Fruit fly (Drosophila melanogaster) whole organism, embryonic: ENCODE data around the gene CG5910.

Experiments
- Atf6 ChIP-seq: fragments of 200-800 bp; sonication (Bioruptor generic); IDR thresholded peaks from 2 replicates; pipeline ENCODE4 v1.3.6; 2022; ENCODE audit warnings: missing biosample characterization, missing genetic modification characterization
- CG10147 ChIP-seq: fragments of 200-800 bp; sonication (Bioruptor generic); optimal IDR thresholded peaks from 2 replicates; lab custom pipeline; 2019; ENCODE audit warnings: missing biosample characterization, mild to moderate bottlenecking, missing genetic modification characterization, moderate library complexity
- CG10959 ChIP-seq: fragments of 200-800 bp; sonication (Bioruptor generic); IDR thresholded peaks from 2 replicates; pipeline ENCODE4 v1.3.6; 2022; ENCODE audit warnings: missing biosample characterization, missing genetic modification characterization
- CG11085 ChIP-seq: fragments of 200-800 bp; sonication (Bioruptor generic); IDR thresholded peaks from 2 replicates; pipeline ENCODE4 v1.3.6; 2022; ENCODE audit warnings: missing biosample characterization, missing genetic modification characterization
- CG12104 ChIP-seq: fragments of 200-800 bp; sonication (Bioruptor generic); optimal IDR thresholded peaks from 3 replicates; lab custom pipeline; 2016; ENCODE audit warnings: missing biosample characterization, missing genetic modification characterization
- CG13775 ChIP-seq: fragments of 200-800 bp; sonication (Bioruptor generic); optimal IDR thresholded peaks from 3 replicates; lab custom pipeline; 2017; ENCODE audit warnings: missing biosample characterization, mild to moderate bottlenecking, missing genetic modification characterization
- CG15696 ChIP-seq: fragments of 200-800 bp; sonication (Bioruptor generic); optimal IDR thresholded peaks from 2 replicates; lab custom pipeline; 2019; ENCODE audit warnings: missing biosample characterization, mild to moderate bottlenecking, missing genetic modification characterization, moderate library complexity
- CG17568 ChIP-seq: fragments of 200-800 bp; sonication (Bioruptor generic); optimal IDR thresholded peaks from 2 replicates; lab custom pipeline; 2018; ENCODE audit warnings: missing biosample characterization, mild to moderate bottlenecking, missing genetic modification characterization, moderate library complexity
- CG18619 ChIP-seq: fragments of 200-800 bp; sonication (Bioruptor generic); optimal IDR thresholded peaks from 3 replicates; lab custom pipeline; 2017; ENCODE audit warnings: missing biosample characterization, mild to moderate bottlenecking, missing genetic modification characterization
- CG18764 ChIP-seq: fragments of 200-800 bp; sonication (Bioruptor generic); optimal IDR thresholded peaks from 3 replicates; lab custom pipeline; 2016; ENCODE audit warnings: missing biosample characterization, missing genetic modification characterization
- CG2712 ChIP-seq: fragments of 200-800 bp; optimal IDR thresholded peaks from 3 replicates; lab custom pipeline; 2019; ENCODE audit warnings: missing biosample characterization, mild to moderate bottlenecking, missing genetic modification characterization, moderate library complexity
- CG30403 ChIP-seq: fragments of 200-800 bp; sonication (Bioruptor generic); optimal IDR thresholded peaks from 3 replicates; lab custom pipeline; 2016; ENCODE audit warnings: missing biosample characterization, missing genetic modification characterization
- CG31388 ChIP-seq: fragments of 200-800 bp; sonication (Bioruptor generic); optimal IDR thresholded peaks from 2 replicates; lab custom pipeline; 2016; ENCODE audit warnings: missing biosample characterization, missing genetic modification characterization
- CG32532 ChIP-seq: fragments of 200-800 bp; sonication (Bioruptor generic); IDR thresholded peaks from 2 replicates; pipeline ENCODE4 v1.3.6; 2022; ENCODE audit warnings: missing biosample characterization, missing genetic modification characterization
- CG33213 ChIP-seq: fragments of 200-800 bp; sonication (Bioruptor generic); optimal IDR thresholded peaks from 3 replicates; lab custom pipeline; 2016; ENCODE audit warnings: missing biosample characterization, missing genetic modification characterization
- CG3726 ChIP-seq: fragments of 200-800 bp; sonication (Bioruptor generic); IDR thresholded peaks from 3 replicates; pipeline ENCODE4, ENCODE4 v1.3.6; 2022; ENCODE audit warnings: missing biosample characterization, missing genetic modification characterization
- CG3838 ChIP-seq: fragments of 200-800 bp; sonication (Bioruptor generic); optimal IDR thresholded peaks from 3 replicates; lab custom pipeline; 2016; ENCODE audit warnings: missing biosample characterization, missing genetic modification characterization
- CG3995 ChIP-seq: fragments of 200-800 bp; sonication (Bioruptor generic); optimal IDR thresholded peaks from 3 replicates; lab custom pipeline; 2016; ENCODE audit warnings: missing biosample characterization, missing genetic modification characterization
- CG4360 ChIP-seq: fragments of 200-800 bp; sonication (Bioruptor generic); IDR thresholded peaks from 2 replicates; pipeline ENCODE4 v1.3.6; 2022; ENCODE audit warnings: missing biosample characterization, missing genetic modification characterization
- CG4404 ChIP-seq: fragments of 200-800 bp; sonication (Bioruptor generic); IDR thresholded peaks from 2 replicates; pipeline ENCODE4 v1.3.6; 2022; ENCODE audit warnings: missing biosample characterization, missing genetic modification characterization
- CG4617 ChIP-seq: fragments of 200-800 bp; sonication (Bioruptor generic); optimal IDR thresholded peaks from 3 replicates; lab custom pipeline; 2016; ENCODE audit warnings: missing biosample characterization, missing genetic modification characterization, borderline replicate concordance
- CG4730 ChIP-seq: fragments of 200-800 bp; sonication (Bioruptor generic); IDR thresholded peaks from 2 replicates; pipeline ENCODE4 v1.3.6; 2022; ENCODE audit warnings: missing biosample characterization, missing genetic modification characterization
- CG7928 ChIP-seq: fragments of 200-800 bp; sonication (Bioruptor generic); optimal IDR thresholded peaks from 2 replicates; lab custom pipeline; 2017; ENCODE audit warnings: missing biosample characterization, mild to moderate bottlenecking, missing genetic modification characterization
- CG8359 ChIP-seq: fragments of 200-800 bp; sonication (Bioruptor generic); optimal IDR thresholded peaks from 2 replicates; lab custom pipeline; 2017; ENCODE audit warnings: missing biosample characterization, mild to moderate bottlenecking, missing genetic modification characterization, borderline replicate concordance
- Camta ChIP-seq: fragments of 200-800 bp; sonication (Bioruptor generic); optimal IDR thresholded peaks from 2 replicates; lab custom pipeline; 2016; ENCODE audit warnings: missing biosample characterization, missing genetic modification characterization
- Dek ChIP-seq: fragments of 200-800 bp; sonication (Bioruptor generic); optimal IDR thresholded peaks from 3 replicates; lab custom pipeline; 2019; ENCODE audit warnings: missing biosample characterization, mild to moderate bottlenecking, missing genetic modification characterization, moderate library complexity
- Dip3 ChIP-seq: fragments of 200-800 bp; sonication (Bioruptor generic); optimal IDR thresholded peaks from 3 replicates; lab custom pipeline; 2016; ENCODE audit warnings: missing biosample characterization, missing genetic modification characterization
- Doc3 ChIP-seq: fragments of 200-800 bp; sonication (Bioruptor generic); IDR thresholded peaks from 3 replicates; pipeline ENCODE4 v1.3.6; 2022; ENCODE audit warnings: missing biosample characterization, missing genetic modification characterization; ENCODE audit not compliant: partially characterized antibody
- GATAe ChIP-seq: fragments of 200-800 bp; sonication (Bioruptor generic); conservative IDR thresholded peaks from 2 replicates; pipeline ENCODE4 v1.3.6; 2022; ENCODE audit warnings: missing biosample characterization, missing genetic modification characterization
- Kr ChIP-seq: fragments of 200-800 bp; sonication (Bioruptor generic); optimal IDR thresholded peaks from 2 replicates; lab custom pipeline; 2017; ENCODE audit warnings: missing biosample characterization, mild to moderate bottlenecking, missing genetic modification characterization
- NC2α ChIP-seq: fragments of 200-800 bp; sonication (Bioruptor generic); optimal IDR thresholded peaks from 2 replicates; lab custom pipeline; 2016; ENCODE audit warnings: missing biosample characterization, missing genetic modification characterization
- NC2β ChIP-seq: fragments of 200-800 bp; sonication (Bioruptor generic); optimal IDR thresholded peaks from 2 replicates; lab custom pipeline; 2016; ENCODE audit warnings: missing biosample characterization, missing genetic modification characterization
- Neu2 ChIP-seq: fragments of 200-800 bp; sonication (Bioruptor generic); optimal IDR thresholded peaks from 3 replicates; lab custom pipeline; 2016; ENCODE audit warnings: missing biosample characterization, missing genetic modification characterization, borderline replicate concordance
- Nf-YC ChIP-seq: fragments of 200-800 bp; optimal IDR thresholded peaks from 3 replicates; lab custom pipeline; 2019; ENCODE audit warnings: missing biosample characterization, mild to moderate bottlenecking, missing genetic modification characterization, moderate library complexity
- Sox100B ChIP-seq: fragments of 200-800 bp; sonication (Bioruptor generic); optimal IDR thresholded peaks from 3 replicates; lab custom pipeline; 2018; ENCODE audit warnings: missing biosample characterization, mild to moderate bottlenecking, missing genetic modification characterization
- abd-A ChIP-seq: fragments of 200-800 bp; sonication (Bioruptor generic); optimal IDR thresholded peaks from 3 replicates; lab custom pipeline; 2019; ENCODE audit warnings: missing biosample characterization, mild to moderate bottlenecking, missing genetic modification characterization, moderate library complexity
- ash1 ChIP-seq: fragments of 200-800 bp; sonication (Bioruptor generic); optimal IDR thresholded peaks from 2 replicates; lab custom pipeline; 2018; ENCODE audit warnings: missing biosample characterization, mild to moderate bottlenecking, missing genetic modification characterization
- bcd ChIP-seq: fragments of 200-800 bp; sonication (Bioruptor generic); optimal IDR thresholded peaks from 2 replicates; lab custom pipeline; 2017; ENCODE audit warnings: missing biosample characterization, mild to moderate bottlenecking, missing genetic modification characterization
- btn ChIP-seq: fragments of 200-800 bp; sonication (Bioruptor generic); optimal IDR thresholded peaks from 2 replicates; lab custom pipeline; 2016; ENCODE audit warnings: missing biosample characterization, missing genetic modification characterization
- chif ChIP-seq, 2 experiments: fragments of 200-800 bp; sonication (Bioruptor generic); optimal IDR thresholded peaks; 3 replicates each; lab custom pipeline; 2016; ENCODE audit warnings: missing biosample characterization in 2 of 2, missing genetic modification characterization in 2 of 2
- crc ChIP-seq: fragments of 200-800 bp; sonication (Bioruptor generic); optimal IDR thresholded peaks from 2 replicates; lab custom pipeline; 2016; ENCODE audit warnings: missing biosample characterization, missing genetic modification characterization
- gfzf ChIP-seq: fragments of 200-800 bp; sonication (Bioruptor generic); optimal IDR thresholded peaks from 2 replicates; lab custom pipeline; 2016; ENCODE audit warnings: missing biosample characterization, mild to moderate bottlenecking, missing genetic modification characterization, moderate library complexity
- grn ChIP-seq: fragments of 200-800 bp; sonication (Bioruptor generic); optimal IDR thresholded peaks from 3 replicates; lab custom pipeline; 2017; ENCODE audit warnings: missing biosample characterization, missing genetic modification characterization
- hth ChIP-seq: fragments of >200 bp; optimal IDR thresholded peaks from 2 replicates; lab custom pipeline; 2017; ENCODE audit warnings: inconsistent platforms
- ind ChIP-seq: fragments of 200-800 bp; sonication (Bioruptor generic); optimal IDR thresholded peaks from 3 replicates; lab custom pipeline; 2016; ENCODE audit warnings: missing biosample characterization, missing genetic modification characterization
- pros ChIP-seq: fragments of 200-800 bp; sonication (Bioruptor generic); optimal IDR thresholded peaks from 3 replicates; lab custom pipeline; 2019; ENCODE audit warnings: missing biosample characterization, mild to moderate bottlenecking, missing genetic modification characterization, moderate library complexity
- sisA ChIP-seq: fragments of 200-800 bp; sonication (Bioruptor generic); IDR thresholded peaks from 2 replicates; pipeline ENCODE4 v1.3.6; 2022; ENCODE audit warnings: missing biosample characterization, missing genetic modification characterization
- tio ChIP-seq: fragments of 200-800 bp; sonication (Bioruptor generic); optimal IDR thresholded peaks from 2 replicates; lab custom pipeline; 2017; ENCODE audit warnings: missing biosample characterization, missing genetic modification characterization, inconsistent platforms
- zfh1 ChIP-seq: fragments of 200-800 bp; sonication (Bioruptor generic); IDR thresholded peaks from 3 replicates; pipeline ENCODE4 v1.3.6; 2022; ENCODE audit warnings: missing biosample characterization, missing genetic modification characterization

Gene CG5910

dm6 chr3L:20452813-20453682 lies 10.8 kb downstream of the CG5910 start, which contains the start of gene CG5199 (continued):
- no peak for TF ChIP-seq NC2β (GFP tag; lab: Kevin White, UChicago)
- TF ChIP-seq bcd, result peak; percentile 77
- peak; percentile 69 for TF ChIP-seq Sox100B (GFP tag; lab: Kevin White, UChicago)
- no peak for TF ChIP-seq btn (GFP tag; lab: Kevin White, UChicago)
- TF ChIP-seq Dip3 (GFP tag; lab: Kevin White, UChicago), result peak; percentile 24
- peak; percentile 58 for TF ChIP-seq Camta (GFP tag; lab: Kevin White, UChicago)
- TF ChIP-seq CG30403 (GFP tag; lab: Kevin White, UChicago), result peak; percentile 83
- peak; percentile 69; the same call in 1 of the 2 replicates for TF ChIP-seq CG4404 (GFP tag; lab: Robert Waterston, UW)
- TF ChIP-seq CG3995 (GFP tag; lab: Kevin White, UChicago), result peak; percentile 19
- peak; percentile 75 for TF ChIP-seq CG15696 (tag; lab: Kevin White, UChicago)
- TF ChIP-seq CG4730, result peak; percentile 54
- TF ChIP-seq CG18619 (GFP tag; lab: Kevin White, UChicago), result peak; percentile 55
- peak; percentile 59 for TF ChIP-seq Dek (tag; lab: Kevin White, UChicago)
- no peak for TF ChIP-seq CG17568 (GFP tag; lab: Kevin White, UChicago)
- TF ChIP-seq sisA (GFP tag; lab: Robert Waterston, UW), result peak; percentile 49
- TF ChIP-seq CG13775 (GFP tag; lab: Kevin White, UChicago), result peak; percentile 85
- peak; percentile 85 for TF ChIP-seq CG2712 (tag; lab: Kevin White, UChicago)
- TF ChIP-seq chif (GFP tag; optimal IDR thresholded peaks at IDR 0.05; lab: Kevin White, UChicago), result peak in 1 of 2 experiments; percentile 29
- no peak for TF ChIP-seq abd-A
- TF ChIP-seq ind (GFP tag; lab: Kevin White, UChicago), result peak; percentile 78
- 0 out of 2 replicates have a peak, but pooled peaks have one; percentile 45 for TF ChIP-seq CG11085 (GFP tag; lab: Robert Waterston, UW)
- no peak for TF ChIP-seq crc
- no peak for TF ChIP-seq CG10959 (GFP tag; lab: Robert Waterston, UW)
- no peak for TF ChIP-seq NC2α (GFP tag; lab: Kevin White, UChicago)
- TF ChIP-seq tio (GFP tag; lab: Kevin White, UChicago), result peak; percentile 67
- peak; percentile 40 for TF ChIP-seq CG8359 (GFP tag; lab: Kevin White, UChicago)
- TF ChIP-seq CG12104, result peak; percentile 49
- no peak for TF ChIP-seq grn (GFP tag; lab: Kevin White, UChicago)
- TF ChIP-seq Neu2 (GFP tag; lab: Kevin White, UChicago), result no peak
- peak; percentile 75 for TF ChIP-seq Nf-YC
- TF ChIP-seq CG3726, result 0 out of 3 replicates have a peak, but pooled peaks have one; percentile 58
- TF ChIP-seq Atf6, result no peak
- peak; percentile 77 for TF ChIP-seq Doc3 (GFP tag; lab: Robert Waterston, UW)
- TF ChIP-seq CG3838 (GFP tag; lab: Kevin White, UChicago), result no peak
- peak; percentile 12 for TF ChIP-seq CG33213 (GFP tag; lab: Kevin White, UChicago)
- TF ChIP-seq GATAe (GFP tag; lab: Robert Waterston, UW), result no peak
- TF ChIP-seq CG4360 (GFP tag; lab: Robert Waterston, UW), result no peak
- peak; percentile 62; the same call in 1 of the 3 replicates for TF ChIP-seq zfh1
- no peak for TF ChIP-seq hth (lab: Kevin White, UChicago)
- peak; percentile 33 for TF ChIP-seq gfzf
- no peak for TF ChIP-seq CG10147 (GFP tag; lab: Kevin White, UChicago)
- TF ChIP-seq CG18764 (GFP tag; lab: Kevin White, UChicago), result no peak
- peak; percentile 56 for TF ChIP-seq CG31388 (GFP tag; lab: Kevin White, UChicago)
- TF ChIP-seq CG32532 (GFP tag; lab: Robert Waterston, UW), result peak; percentile 49; the same call in 1 of the 2 replicates
- TF ChIP-seq CG4617 (GFP tag; lab: Kevin White, UChicago), result peak; percentile 48
- no peak for TF ChIP-seq ash1 (GFP tag; lab: Kevin White, UChicago)
- TF ChIP-seq CG7928, result no peak
- no peak for TF ChIP-seq Kr (GFP tag; lab: Kevin White, UChicago)
- TF ChIP-seq pros (GFP tag; lab: Kevin White, UChicago), result no peak
